Worm (Caenorhabditis elegans): Measurements from ENCODE around the gene B0280.2.
A peak's percentile ranks its signal among the peaks of the same experiment; 100 is the strongest.

The B0280.2 gene

ce11 chrIII:7103940-7104440 lies 20.5 kb upstream of the B0280.2 start, which contains the start of gene cpg-2 (continued):
- TF ChIP-seq B0035.1 (tag; optimal IDR thresholded peaks at IDR 0.05) (no peak), madf-6 (GFP tag; IDR thresholded peaks at IDR 0.05) (peak; percentile 100), C17E4.6 (GFP tag; IDR thresholded peaks at IDR 0.05) (peak; percentile 78; the same call in 1 of the 2 replicates), D2030.7 (GFP tag; IDR thresholded peaks at IDR 0.05) (peak; percentile 98), rcor-1 (GFP tag; IDR thresholded peaks at IDR 0.05) (peak; percentile 91), ceh-79 (tag; optimal IDR thresholded peaks at IDR 0.05) (no peak), F33H1.4 (GFP tag; IDR thresholded peaks at IDR 0.05) (peak; percentile 85), ama-1 (optimal IDR thresholded peaks at IDR 0.05) (no peak), ama-1 (GFP tag; optimal IDR thresholded peaks at IDR 0.05) (peak in 1 of 2 experiments; percentile 7), lin-35 (GFP tag; optimal IDR thresholded peaks at IDR 0.05) (peak; percentile 4 to 89 (median 58)), sdz-38 (tag; optimal IDR thresholded peaks at IDR 0.05) (no peak), lir-1 (GFP tag; conservative IDR thresholded peaks at IDR 0.05) (peak; percentile 76), ztf-18 (tag; optimal IDR thresholded peaks at IDR 0.05) (peak; percentile 21), hrde-1 (tag; optimal IDR thresholded peaks at IDR 0.05; ENCODE audit: borderline replicate concordance) (peak; percentile 50), let-526 (GFP tag; IDR thresholded peaks at IDR 0.05) (no peak), ceh-100 (GFP tag; IDR thresholded peaks at IDR 0.05) (no peak), C06A6.2 (GFP tag; conservative IDR thresholded peaks at IDR 0.05) (no peak), ztf-6 (GFP tag; IDR thresholded peaks at IDR 0.05) (no peak), K11D2.4 (GFP tag; IDR thresholded peaks at IDR 0.05) (no peak), Y53G8AR.9 (GFP tag; conservative IDR thresholded peaks at IDR 0.05) (peak; percentile 73; the same call in 1 of the 2 replicates), F52B5.7 (tag; optimal IDR thresholded peaks at IDR 0.05) (no peak), snpc-1.3 (tag; optimal IDR thresholded peaks at IDR 0.05; ENCODE audit: insufficient read depth) (peak; percentile 89), B0019.2 (GFP tag; conservative IDR thresholded peaks at IDR 0.05) (peak; percentile 80), madf-8 (GFP tag; conservative IDR thresholded peaks at IDR 0.05) (peak; percentile 99), mel-28 (tag; optimal IDR thresholded peaks at IDR 0.05; ENCODE audit: borderline replicate concordance) (no peak), unc-130 (GFP tag; optimal IDR thresholded peaks at IDR 0.05) (peak; percentile 94), lsl-1 (GFP tag; optimal IDR thresholded peaks at IDR 0.05) (peak; percentile 88), madf-3 (GFP tag; IDR thresholded peaks at IDR 0.05) (peak; percentile 91), lin-54 (GFP tag; optimal IDR thresholded peaks at IDR 0.05) (peak; percentile 96), F37B4.10 (GFP tag; IDR thresholded peaks at IDR 0.05) (no peak), F39B2.1 (GFP tag; IDR thresholded peaks at IDR 0.05) (no peak)

ce11 chrIII:7106854-7107253 lies 17.6 kb upstream of the B0280.2 start:
- TF ChIP-seq Y53G8AR.9 (GFP tag; conservative IDR thresholded peaks at IDR 0.05) (no peak), egl-44 (GFP tag; IDR thresholded peaks at IDR 0.05) (no peak), ekl-4 (GFP tag; IDR thresholded peaks at IDR 0.05) (no peak), nhr-80 (tag; optimal IDR thresholded peaks at IDR 0.05) (peak; percentile 67), cebp-1 (GFP tag; IDR thresholded peaks at IDR 0.05) (no peak), cebp-1 (tag; optimal IDR thresholded peaks at IDR 0.05) (peak; percentile 52), F23B12.7 (tag; optimal IDR thresholded peaks at IDR 0.05; ENCODE audit: insufficient read depth) (no peak), nhr-27 (tag; optimal IDR thresholded peaks at IDR 0.05) (no peak), rpc-1 (optimal IDR thresholded peaks at IDR 0.05) (no peak), rpc-1 (tag; optimal IDR thresholded peaks at IDR 0.05) (no peak), attf-3 (GFP tag; conservative IDR thresholded peaks at IDR 0.05) (no peak), lin-40 (tag; optimal IDR thresholded peaks at IDR 0.05) (no peak)

All from whole organism, young adult.